Worm (Caenorhabditis elegans) whole organism, L3 larva: Measurements from ENCODE around the gene pkc-1.

Experiments used
- fos-1 ChIP-seq: fragments of 150-350 bp; optimal IDR thresholded peaks from 2 replicates; lab custom pipeline; 2014; ENCODE audit warnings: missing biosample characterization, missing genetic modification characterization
- nhr-12 ChIP-seq: fragments of 150-350 bp; optimal IDR thresholded peaks from 2 replicates; lab custom pipeline; 2014; ENCODE audit warnings: missing biosample characterization, missing genetic modification characterization
- nhr-237 ChIP-seq: fragments of 150-350 bp; optimal IDR thresholded peaks from 2 replicates; lab custom pipeline; 2014; ENCODE audit warnings: missing biosample characterization, missing genetic modification characterization
- nhr-77 ChIP-seq: fragments of 150-350 bp; optimal IDR thresholded peaks from 2 replicates; lab custom pipeline; 2014; ENCODE audit warnings: missing biosample characterization, missing genetic modification characterization
- pha-4 ChIP-seq: fragments of 150-350 bp; optimal IDR thresholded peaks from 2 replicates; lab custom pipeline; 2014; ENCODE audit warnings: missing biosample characterization, missing genetic modification reagents, missing genetic modification characterization
- pqm-1 ChIP-seq: fragments of 150-350 bp; optimal IDR thresholded peaks from 2 replicates; lab custom pipeline; 2017; ENCODE audit warnings: missing biosample characterization, missing genetic modification characterization, inconsistent platforms
- zag-1 ChIP-seq: fragments of 150-350 bp; optimal IDR thresholded peaks from 2 replicates; lab custom pipeline; 2014; ENCODE audit warnings: missing biosample characterization, missing genetic modification characterization

DNA sequence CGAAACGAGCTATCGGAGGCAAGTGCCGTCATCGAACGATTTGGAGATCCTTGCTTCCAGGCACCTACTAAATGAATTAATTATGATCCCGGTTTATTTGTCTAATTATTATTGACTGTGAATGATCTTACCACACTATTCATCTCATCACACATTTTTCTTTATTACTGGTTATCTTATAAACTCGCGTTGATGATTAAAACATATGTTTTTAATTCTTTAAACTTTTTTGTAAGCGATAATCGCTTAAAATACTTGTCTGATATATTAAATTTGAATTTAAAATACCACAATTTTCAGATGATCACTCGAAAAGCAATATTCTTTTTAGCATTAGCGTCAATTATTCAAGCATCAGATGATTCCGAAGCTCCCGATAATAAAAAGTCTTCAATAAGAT, 13.2 kb upstream of the pkc-1 start, which contains the start of gene F10C2.5:
- TF ChIP-seq fos-1 (tag; lab: Kevin White, UChicago) (no peak), nhr-12 (tag; lab: Kevin White, UChicago) (no peak), pha-4 (tag; lab: Kevin White, UChicago) (no peak), zag-1 (tag; lab: Kevin White, UChicago) (no peak), nhr-237 (tag; lab: Kevin White, UChicago) (no peak), pqm-1 (tag; lab: Kevin White, UChicago) (no peak), nhr-77 (no peak)
